Worm (Caenorhabditis elegans): ENCODE measurements around the gene C25E10.4.

DNA sequence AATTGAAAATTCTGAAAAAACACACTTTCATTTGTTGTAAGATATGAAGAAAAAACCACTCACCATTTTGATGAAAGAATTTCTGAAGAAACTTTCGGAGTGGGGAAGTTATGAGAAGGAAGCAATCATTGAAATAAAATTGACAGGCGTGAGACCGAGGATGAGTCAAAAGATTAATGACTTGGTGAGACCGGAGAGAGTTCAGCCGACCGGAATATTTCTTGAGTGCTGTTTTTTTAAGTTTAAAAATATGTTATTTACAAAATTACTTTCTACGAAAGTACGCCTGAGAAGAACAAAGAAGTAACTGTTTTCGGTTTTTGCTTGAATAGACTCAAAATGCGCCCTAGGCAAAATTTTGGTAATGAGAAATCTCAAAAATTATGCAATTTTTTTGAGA lies 22.9 kb downstream of the C25E10.4 start, which contains the start of gene C25E10.10:
- TF ChIP-seq flt-1 (GFP tag; IDR thresholded peaks at IDR 0.05) = no peak
- TF ChIP-seq ztf-23 (GFP tag; IDR thresholded peaks at IDR 0.05) = no peak
- TF ChIP-seq ref-1 (GFP tag; conservative IDR thresholded peaks at IDR 0.05) = no peak
- TF ChIP-seq T22C8.4 (GFP tag; IDR thresholded peaks at IDR 0.05) = no peak
- no peak for TF ChIP-seq tab-1 (GFP tag; IDR thresholded peaks at IDR 0.05)
- TF ChIP-seq med-1 (GFP tag; optimal IDR thresholded peaks at IDR 0.05; ENCODE audit: insufficient read depth) = no peak
- TF ChIP-seq ztf-29 (GFP tag; IDR thresholded peaks at IDR 0.05) = no peak

All from whole organism, midembryonic.